Worm (Caenorhabditis elegans) whole organism, late embryonic: ENCODE results near the gene cpsf-4.

ENCODE experiments used
- K09A11.1 ChIP-seq: sonication (generic microtip); optimal IDR thresholded peaks from 2 replicates; lab custom pipeline; 2017; ENCODE audit warnings: antibody characterized with exemption, mild to moderate bottlenecking, missing genetic modification characterization, missing compliant biosample characterization; ENCODE audit not compliant: insufficient read depth
- elt-4 ChIP-seq: sonication (generic microtip); optimal IDR thresholded peaks from 2 replicates; lab custom pipeline; 2016; ENCODE audit warnings: missing genetic modification characterization, missing compliant biosample characterization

DNA sequence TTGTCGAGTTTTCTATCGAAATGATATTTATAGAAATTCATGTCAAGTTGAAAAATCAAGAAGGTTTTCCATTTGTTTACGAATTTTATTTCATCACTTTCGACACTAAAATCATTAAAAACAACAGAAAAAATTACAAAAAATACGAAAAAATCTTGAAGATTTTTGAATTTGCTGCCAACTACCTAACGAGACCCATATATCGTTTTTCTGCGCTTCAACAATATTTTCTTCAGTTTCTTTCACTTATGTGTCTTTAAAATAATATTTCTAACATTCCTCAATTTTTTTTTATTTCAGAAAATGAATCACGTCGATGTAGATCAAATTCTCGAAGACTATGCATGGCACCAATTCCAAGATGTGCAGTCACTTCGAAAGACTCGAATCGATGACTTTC lies 36.0 kb upstream of the cpsf-4 start, which contains the start of gene lin-24:
- no peak for TF ChIP-seq K09A11.1 (tag; lab: Kevin White, UChicago)
- no peak for TF ChIP-seq elt-4
